Fruit fly (Drosophila melanogaster): ENCODE data around the gene CG43391.
A peak's percentile ranks its signal among the peaks of the same experiment; 100 is the strongest.

The CG43391 gene

DNA sequence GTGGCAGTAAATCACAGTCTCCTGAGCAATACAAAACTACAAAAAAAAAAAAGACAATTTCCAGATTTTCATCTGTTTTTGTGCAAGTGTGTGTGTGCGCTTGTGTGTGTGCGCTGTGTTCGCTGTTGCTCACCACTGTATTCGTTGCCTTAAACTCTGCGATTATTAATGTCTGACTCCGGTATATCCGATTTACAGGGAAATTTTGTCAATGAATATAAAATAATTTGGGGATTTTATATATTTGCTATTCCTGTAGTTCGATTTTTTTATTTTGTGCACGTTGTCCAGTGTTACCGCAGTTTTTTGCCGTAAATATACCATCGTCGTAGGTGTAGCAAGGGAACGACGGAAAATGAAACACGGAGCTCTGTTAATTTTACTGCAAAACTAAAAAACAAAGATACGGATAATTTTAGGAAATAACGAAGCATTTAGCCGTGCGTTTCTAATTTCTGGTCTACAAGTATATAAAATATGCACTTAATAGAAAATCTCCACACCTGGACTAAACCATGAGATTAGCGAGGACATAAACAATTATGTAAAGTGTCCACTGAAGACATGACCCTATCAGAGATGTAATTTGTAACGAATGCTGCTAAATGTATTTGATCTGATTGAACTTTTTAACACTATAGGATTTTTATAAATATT lies 28.5 kb upstream of the CG43391 start, which contains the start of gene Duba (continued):
- TF ChIP-seq Ets65A (GFP tag) (peak; percentile 40), CG12391 (tag; optimal IDR thresholded peaks at IDR 0.05) (no peak), gfzf (GFP tag; optimal IDR thresholded peaks at IDR 0.05) (peak; percentile 86), chif (GFP tag; optimal IDR thresholded peaks at IDR 0.05) (no peak), Tbp (GFP tag; optimal IDR thresholded peaks at IDR 0.05) (no peak), CG15514 (GFP tag; optimal IDR thresholded peaks at IDR 0.05) (peak; percentile 13), CG15073 (GFP tag; optimal IDR thresholded peaks at IDR 0.05) (no peak), Mad (GFP tag; optimal IDR thresholded peaks at IDR 0.05) (no peak), NfI (GFP tag; optimal IDR thresholded peaks at IDR 0.05) (no peak), CG9876 (GFP tag; optimal IDR thresholded peaks at IDR 0.05) (no peak), CG12071 (GFP tag; optimal IDR thresholded peaks at IDR 0.05) (no peak), Oaz (GFP tag; IDR thresholded peaks at IDR 0.05) (no peak), H2.0 (GFP tag; IDR thresholded peaks at IDR 0.05) (no peak), CG31441 (GFP tag; IDR thresholded peaks at IDR 0.05) (no peak), CG32767 (GFP tag; IDR thresholded peaks at IDR 0.05) (no peak), fru (optimal IDR thresholded peaks at IDR 0.05) (no peak), Dek (tag; optimal IDR thresholded peaks at IDR 0.05) (no peak), cwo (GFP tag; optimal IDR thresholded peaks at IDR 0.05) (no peak), HmgD (GFP tag; optimal IDR thresholded peaks at IDR 0.05) (no peak), CG12219 (GFP tag; optimal IDR thresholded peaks at IDR 0.05) (no peak), CG17802 (tag; optimal IDR thresholded peaks at IDR 0.05) (peak; percentile 72), Lpt (GFP tag; optimal IDR thresholded peaks at IDR 0.05) (no peak), Ets97D (GFP tag; optimal IDR thresholded peaks at IDR 0.05) (peak; percentile 36), jigr1 (GFP tag; IDR thresholded peaks at IDR 0.05) (no peak), Myb (GFP tag; optimal IDR thresholded peaks at IDR 0.05) (peak; percentile 40), CG1603 (tag; optimal IDR thresholded peaks at IDR 0.05) (no peak), ttk (GFP tag; IDR thresholded peaks at IDR 0.05) (no peak), pzg (GFP tag; optimal IDR thresholded peaks at IDR 0.05) (peak; percentile 51), dpn (GFP tag; optimal IDR thresholded peaks at IDR 0.05) (no peak), CG8388 (GFP tag; optimal IDR thresholded peaks at IDR 0.05) (no peak), fd3F (GFP tag; optimal IDR thresholded peaks at IDR 0.05) (no peak), cad (GFP tag; optimal IDR thresholded peaks at IDR 0.05) (no peak), Meics (GFP tag; optimal IDR thresholded peaks at IDR 0.05) (peak; percentile 98), CG13296 (GFP tag; optimal IDR thresholded peaks at IDR 0.05) (no peak), Abd-B (GFP tag; optimal IDR thresholded peaks at IDR 0.05) (peak; percentile 47), CG1832 (GFP tag; optimal IDR thresholded peaks at IDR 0.05) (no peak), CG33557 (GFP tag; optimal IDR thresholded peaks at IDR 0.05) (no peak), ato (GFP tag; IDR thresholded peaks at IDR 0.05; ENCODE audit: partially characterized antibody) (no peak), chm (GFP tag; IDR thresholded peaks at IDR 0.05) (no peak), Hmr (GFP tag; optimal IDR thresholded peaks at IDR 0.05) (peak; percentile 2), dysf (GFP tag; IDR thresholded peaks at IDR 0.05) (no peak), CG7928 (GFP tag; optimal IDR thresholded peaks at IDR 0.05) (no peak), CG6813 (GFP tag; optimal IDR thresholded peaks at IDR 0.05) (no peak), kni (GFP tag; optimal IDR thresholded peaks at IDR 0.05) (no peak), CG3281 (GFP tag; optimal IDR thresholded peaks at IDR 0.05) (no peak), CG9609 (GFP tag; optimal IDR thresholded peaks at IDR 0.05) (no peak), CkIIα-i1 (GFP tag; IDR thresholded peaks at IDR 0.05) (no peak), vnd (GFP tag; IDR thresholded peaks at IDR 0.05; ENCODE audit: partially characterized antibody) (no peak), CG18011 (GFP tag; optimal IDR thresholded peaks at IDR 0.05) (no peak), Elba2 (GFP tag; optimal IDR thresholded peaks at IDR 0.05) (no peak)
